Worm (Caenorhabditis elegans) whole organism, L1 larva: ENCODE measurements around the gene Y53G8AM.7.
A peak's percentile ranks its signal among the peaks of the same experiment; 100 is the strongest.

Experiments
- aha-1 ChIP-seq: fragments of 150-350 bp; optimal IDR thresholded peaks from 2 replicates; lab custom pipeline; 2014; ENCODE audit warnings: missing biosample characterization, missing genetic modification characterization
- aly-2 ChIP-seq: fragments of 150-350 bp; optimal IDR thresholded peaks from 2 replicates; lab custom pipeline; 2014; ENCODE audit warnings: missing biosample characterization, missing genetic modification characterization
- ceh-82 ChIP-seq, 3 experiments: fragments of 150-350 bp in 1 of 3; sonication (generic microtip) in 2 of 3; optimal IDR thresholded peaks; 2 replicates each; lab custom pipeline; 2014 to 2017; ENCODE audit warnings: missing biosample characterization in 3 of 3, missing genetic modification characterization in 3 of 3
- fkh-10 ChIP-seq: sonication (generic microtip); optimal IDR thresholded peaks from 2 replicates; lab custom pipeline; 2017; ENCODE audit warnings: missing biosample characterization, missing genetic modification reagents, missing genetic modification characterization
- unc-62 ChIP-seq: fragments of 150-350 bp; optimal IDR thresholded peaks from 2 replicates; lab custom pipeline; 2014; ENCODE audit warnings: missing biosample characterization, missing genetic modification reagents, missing genetic modification characterization

- TF ChIP-seq aly-2 (peak; percentile 72), fkh-10 (GFP tag; lab: Kevin White, UChicago) (no peak), ceh-82 (tag; optimal IDR thresholded peaks at IDR 0.05; lab: Kevin White, UChicago) (peak; percentile 46 to 83 (median 57)), unc-62 (GFP tag; lab: Kevin White, UChicago) (no peak), aha-1 (peak; percentile 52)
These were observed 12.8 kb upstream of the Y53G8AM.7 start for ce11 chrIII:3279304-3279703.
